Worm (Caenorhabditis elegans): ENCODE results near the gene rpn-5.

DNA sequence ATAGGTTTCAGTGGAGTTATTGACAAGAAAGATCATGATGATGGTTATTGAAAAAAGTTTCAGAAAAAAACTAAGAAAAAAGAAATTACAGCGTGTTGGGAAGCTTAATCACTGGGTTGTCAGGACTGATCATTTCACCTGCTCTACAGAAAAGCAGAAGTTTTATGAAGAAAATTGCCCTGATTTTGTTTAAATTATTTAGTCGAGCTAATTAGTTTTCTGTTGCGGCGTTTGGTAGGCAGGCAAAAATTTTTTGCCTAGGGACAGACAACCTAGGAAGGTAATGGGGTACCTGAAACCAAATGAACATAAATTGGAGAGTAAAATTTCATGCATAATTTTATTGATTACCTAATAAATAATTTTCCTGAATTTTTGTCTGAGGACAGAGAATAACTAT, 14.5 kb downstream of the rpn-5 start, which contains the start of gene sre-40:
- TF ChIP-seq him-1 (tag; optimal IDR thresholded peaks at IDR 0.05) (no peak), dao-5 (tag; optimal IDR thresholded peaks at IDR 0.05) (no peak), W03F9.2 (tag; optimal IDR thresholded peaks at IDR 0.05) (no peak)
